Worm (Caenorhabditis elegans) whole organism, L2 larva: ENCODE measurements around the gene lim-6.

Experiments
- C34F6.9 ChIP-seq: fragments of 150-350 bp; optimal IDR thresholded peaks from 2 replicates; lab custom pipeline; 2014; ENCODE audit warnings: missing biosample characterization, missing genetic modification characterization
- F13H6.1 ChIP-seq: sonication (generic microtip); optimal IDR thresholded peaks from 2 replicates; lab custom pipeline; 2016; ENCODE audit warnings: missing genetic modification characterization, missing compliant biosample characterization
- Y55F3AM.14 ChIP-seq: fragments of 200-800 bp; sonication (Bioruptor generic); optimal IDR thresholded peaks from 2 replicates; lab custom pipeline; 2018; ENCODE audit warnings: mild to moderate bottlenecking, missing genetic modification characterization, missing compliant biosample characterization
- ZK546.5 ChIP-seq: sonication (generic microtip); optimal IDR thresholded peaks from 2 replicates; lab custom pipeline; 2017; ENCODE audit warnings: missing biosample characterization, missing genetic modification characterization
- alr-1 ChIP-seq: fragments of 150-350 bp; optimal IDR thresholded peaks from 2 replicates; lab custom pipeline; 2014; ENCODE audit warnings: missing biosample characterization, missing genetic modification characterization
- aly-2 ChIP-seq: fragments of 150-350 bp; optimal IDR thresholded peaks from 2 replicates; lab custom pipeline; 2014; ENCODE audit warnings: missing biosample characterization, missing genetic modification characterization
- ama-1 ChIP-seq: fragments of 150-350 bp; optimal IDR thresholded peaks from 2 replicates; lab custom pipeline; 2018; ENCODE audit warnings: inconsistent platforms
- blmp-1 ChIP-seq: sonication (generic microtip); optimal IDR thresholded peaks from 2 replicates; lab custom pipeline; 2017; ENCODE audit warnings: missing genetic modification characterization, mild to moderate bottlenecking, missing compliant biosample characterization, antibody characterized with exemption, moderate library complexity; ENCODE audit not compliant: insufficient read depth
- ceh-16 ChIP-seq: fragments of 150-350 bp; optimal IDR thresholded peaks from 2 replicates; lab custom pipeline; 2014; ENCODE audit warnings: missing biosample characterization, missing genetic modification characterization
- crh-2 ChIP-seq: sonication (generic microtip); optimal IDR thresholded peaks from 2 replicates; lab custom pipeline; 2017; ENCODE audit warnings: missing biosample characterization, missing genetic modification characterization
- dmd-4 ChIP-seq: sonication (generic microtip); optimal IDR thresholded peaks from 2 replicates; lab custom pipeline; 2017; ENCODE audit warnings: missing biosample characterization, missing genetic modification characterization
- egl-27 ChIP-seq: sonication (generic microtip); optimal IDR thresholded peaks from 3 replicates; lab custom pipeline; 2017; ENCODE audit warnings: missing biosample characterization, missing genetic modification reagents, missing genetic modification characterization
- elt-3 ChIP-seq: sonication (generic microtip); optimal IDR thresholded peaks from 2 replicates; lab custom pipeline; 2017; ENCODE audit warnings: missing biosample characterization, missing genetic modification characterization
- fos-1 ChIP-seq: fragments of 150-350 bp; optimal IDR thresholded peaks from 2 replicates; lab custom pipeline; 2014; ENCODE audit warnings: missing biosample characterization, missing genetic modification characterization
- gmeb-1 ChIP-seq: fragments of 150-350 bp; optimal IDR thresholded peaks from 2 replicates; lab custom pipeline; 2014; ENCODE audit warnings: missing biosample characterization, missing genetic modification characterization
- lin-13 ChIP-seq: fragments of 150-350 bp; optimal IDR thresholded peaks from 2 replicates; lab custom pipeline; 2014; ENCODE audit warnings: missing biosample characterization, missing genetic modification reagents, missing genetic modification characterization
- mab-5 ChIP-seq: fragments of 150-350 bp; optimal IDR thresholded peaks from 2 replicates; lab custom pipeline; 2014; ENCODE audit warnings: missing biosample characterization, missing genetic modification characterization
- mbf-1 ChIP-seq: sonication (generic microtip); optimal IDR thresholded peaks from 2 replicates; lab custom pipeline; 2017; ENCODE audit warnings: missing biosample characterization, missing genetic modification characterization
- mdl-1 ChIP-seq, 2 experiments: fragments of 150-350 bp in 1 of 2; sonication (generic microtip) in 1 of 2; optimal IDR thresholded peaks; 2 replicates each; lab custom pipeline; 2017; ENCODE audit warnings: missing biosample characterization in 2 of 2, missing genetic modification characterization in 2 of 2
- nhr-10 ChIP-seq: sonication (generic microtip); optimal IDR thresholded peaks from 2 replicates; lab custom pipeline; 2017; ENCODE audit warnings: missing biosample characterization, missing genetic modification characterization
- nhr-12 ChIP-seq: fragments of 150-350 bp; optimal IDR thresholded peaks from 2 replicates; lab custom pipeline; 2014; ENCODE audit warnings: missing biosample characterization, missing genetic modification characterization
- nhr-129 ChIP-seq: fragments of 150-350 bp; optimal IDR thresholded peaks from 2 replicates; lab custom pipeline; 2014; ENCODE audit warnings: missing biosample characterization, missing genetic modification characterization
- nhr-21 ChIP-seq: fragments of 150-350 bp; optimal IDR thresholded peaks from 2 replicates; lab custom pipeline; 2014; ENCODE audit warnings: missing biosample characterization, missing genetic modification characterization
- nhr-23 ChIP-seq: fragments of 150-350 bp; optimal IDR thresholded peaks from 2 replicates; lab custom pipeline; 2014; ENCODE audit warnings: missing biosample characterization, missing genetic modification reagents, missing genetic modification characterization
- nhr-237 ChIP-seq: fragments of 150-350 bp; optimal IDR thresholded peaks from 2 replicates; lab custom pipeline; 2014; ENCODE audit warnings: missing biosample characterization, missing genetic modification characterization
- nhr-25 ChIP-seq: fragments of 150-350 bp; sonication (generic microtip); optimal IDR thresholded peaks from 3 replicates; lab custom pipeline; 2014; ENCODE audit warnings: missing biosample characterization, missing genetic modification characterization
- nhr-6 ChIP-seq: fragments of 150-350 bp; optimal IDR thresholded peaks from 2 replicates; lab custom pipeline; 2014; ENCODE audit warnings: missing biosample characterization, missing genetic modification characterization
- nhr-77 ChIP-seq: fragments of 150-350 bp; optimal IDR thresholded peaks from 2 replicates; lab custom pipeline; 2014; ENCODE audit warnings: missing biosample characterization, missing genetic modification characterization
- sem-4 ChIP-seq: fragments of 150-350 bp; optimal IDR thresholded peaks from 2 replicates; lab custom pipeline; 2014; ENCODE audit warnings: missing biosample characterization, missing genetic modification reagents, missing genetic modification characterization
- sma-9 ChIP-seq, 2 experiments: fragments of 150-350 bp in 1 of 2; sonication (generic microtip) in 1 of 2; optimal IDR thresholded peaks; 2 replicates each; lab custom pipeline; 2014 to 2016; ENCODE audit warnings: missing genetic modification characterization in 2 of 2, mild to moderate bottlenecking in 1 of 2, missing biosample characterization in 1 of 2, missing compliant biosample characterization in 1 of 2, missing genetic modification reagents in 1 of 2, moderate library complexity in 1 of 2
- unc-55 ChIP-seq: fragments of 150-350 bp; sonication (generic microtip); optimal IDR thresholded peaks from 3 replicates; lab custom pipeline; 2014; ENCODE audit warnings: missing biosample characterization, missing genetic modification reagents, missing genetic modification characterization
- unc-62 ChIP-seq: fragments of 150-350 bp; optimal IDR thresholded peaks from 2 replicates; lab custom pipeline; 2014; ENCODE audit warnings: missing biosample characterization, missing genetic modification reagents, missing genetic modification characterization
- zag-1 ChIP-seq: fragments of 150-350 bp; optimal IDR thresholded peaks from 2 replicates; lab custom pipeline; 2014; ENCODE audit warnings: missing biosample characterization, missing genetic modification characterization
- ztf-1 ChIP-seq: fragments of 200-800 bp; sonication (Bioruptor generic); conservative IDR thresholded peaks from 2 replicates; pipeline ENCODE4 v1.3.6; 2022; ENCODE audit warnings: missing genetic modification characterization, missing compliant biosample characterization
- ztf-4 ChIP-seq: fragments of 150-350 bp; optimal IDR thresholded peaks from 2 replicates; lab custom pipeline; 2014; ENCODE audit warnings: missing biosample characterization, missing genetic modification characterization

The lim-6 gene

DNA sequence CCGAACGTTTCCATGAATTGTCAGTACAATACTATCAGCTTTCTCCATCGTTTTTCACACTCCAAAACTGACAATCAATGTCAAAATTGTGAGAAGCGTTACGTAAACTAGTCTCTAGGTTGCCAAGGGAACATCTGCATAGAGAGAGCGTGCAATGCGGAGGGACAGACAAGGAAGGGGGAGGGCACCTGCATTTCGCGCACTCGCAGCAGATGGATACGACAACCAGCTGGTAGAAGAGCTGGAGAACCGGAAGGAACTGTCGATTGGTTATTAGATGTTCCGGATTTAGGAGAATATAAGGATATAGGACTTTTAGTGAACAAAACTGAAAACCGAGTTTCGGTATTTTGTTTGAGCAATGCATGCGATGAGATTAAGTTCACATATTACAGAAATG lies 3.3 kb upstream of the lim-6 start, which contains the start of gene mksr-1:
Gene mksr-1 (minus strand): TSS at position 144 of the 400 bp plus-strand sequence.
- TF ChIP-seq sem-4 (tag; lab: Kevin White, UChicago) (no peak), mab-5 (tag; lab: Kevin White, UChicago) (no peak), sma-9 (GFP tag; optimal IDR thresholded peaks at IDR 0.05; lab: Kevin White, UChicago) (no peak), sma-9 (tag; optimal IDR thresholded peaks at IDR 0.05; lab: Kevin White, UChicago) (no peak), nhr-129 (tag; lab: Kevin White, UChicago) (no peak), egl-27 (no peak), nhr-21 (tag; lab: Kevin White, UChicago) (no peak), ZK546.5 (tag; lab: Kevin White, UChicago) (no peak), nhr-25 (tag; lab: Kevin White, UChicago) (no peak), nhr-10 (tag; lab: Kevin White, UChicago) (no peak), fos-1 (no peak), nhr-6 (no peak), unc-62 (GFP tag; lab: Kevin White, UChicago) (no peak), ama-1 (no peak), ztf-4 (tag; lab: Kevin White, UChicago) (no peak), zag-1 (tag; lab: Kevin White, UChicago) (no peak)

DNA sequence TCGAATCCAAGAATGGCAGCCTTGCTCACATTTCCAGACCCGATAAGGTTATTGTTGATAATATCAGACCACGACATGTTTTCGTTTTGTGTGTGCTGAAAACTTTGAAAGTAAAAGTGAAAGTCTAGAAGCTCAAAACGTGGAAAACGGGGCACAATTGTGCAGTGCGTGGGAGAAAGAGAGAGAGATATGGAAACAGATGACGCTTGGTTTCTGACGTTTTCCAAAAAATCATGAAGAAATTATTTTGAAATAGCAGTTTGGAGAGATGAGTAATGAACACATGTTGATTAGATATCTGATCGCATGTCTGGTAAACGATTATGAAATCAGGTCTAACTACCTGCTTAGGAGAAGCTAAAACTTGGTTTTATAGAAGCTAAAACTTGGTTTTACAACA lies 8.3 kb downstream of the lim-6 start, which contains the start of gene pfn-3:
Gene pfn-3 (minus strand): TSS at position 101 of the 400 bp plus-strand sequence.
- no peak for TF ChIP-seq ztf-4 (tag; lab: Kevin White, UChicago)
- TF ChIP-seq nhr-129 (tag; lab: Kevin White, UChicago) = peak; percentile 48
- TF ChIP-seq C34F6.9 (tag; lab: Kevin White, UChicago) = peak; percentile 9
- TF ChIP-seq sma-9 (GFP tag; optimal IDR thresholded peaks at IDR 0.05; lab: Kevin White, UChicago) = peak; percentile 50
- TF ChIP-seq sma-9 (tag; optimal IDR thresholded peaks at IDR 0.05; lab: Kevin White, UChicago) = no peak

DNA sequence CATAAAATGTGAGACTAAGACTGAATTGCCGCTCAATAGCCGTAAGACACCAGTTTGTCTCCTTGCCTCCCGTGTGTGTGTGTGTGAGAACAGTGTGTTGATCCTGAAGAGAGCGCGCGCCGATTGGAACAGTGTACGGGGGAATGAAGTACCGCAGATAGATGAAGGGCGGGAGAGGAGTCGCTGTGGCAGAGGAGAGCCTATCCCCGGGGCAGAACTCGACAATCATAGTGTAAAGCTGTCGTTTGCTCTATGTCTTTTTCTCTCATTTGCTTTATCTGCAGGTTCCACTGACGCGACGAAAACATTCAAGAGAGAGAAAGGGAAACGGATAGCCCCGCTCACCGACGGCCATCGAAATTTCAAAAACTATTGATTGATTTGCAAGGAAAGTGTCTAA lies 9.7 kb downstream of the lim-6 start:
- no peak for TF ChIP-seq unc-62 (GFP tag; lab: Kevin White, UChicago)
- no peak for TF ChIP-seq ztf-1 (GFP tag; lab: Robert Waterston, UW)
- peak; percentile 71 for TF ChIP-seq F13H6.1 (tag; lab: Kevin White, UChicago)
- TF ChIP-seq Y55F3AM.14 (GFP tag; lab: Kevin White, UChicago) = no peak
- peak; percentile 6 for TF ChIP-seq C34F6.9 (tag; lab: Kevin White, UChicago)
- peak; percentile 48 for TF ChIP-seq sma-9 (GFP tag; optimal IDR thresholded peaks at IDR 0.05; lab: Kevin White, UChicago)
- no peak for TF ChIP-seq sma-9 (tag; optimal IDR thresholded peaks at IDR 0.05; lab: Kevin White, UChicago)
- TF ChIP-seq zag-1 (tag; lab: Kevin White, UChicago) = no peak

DNA sequence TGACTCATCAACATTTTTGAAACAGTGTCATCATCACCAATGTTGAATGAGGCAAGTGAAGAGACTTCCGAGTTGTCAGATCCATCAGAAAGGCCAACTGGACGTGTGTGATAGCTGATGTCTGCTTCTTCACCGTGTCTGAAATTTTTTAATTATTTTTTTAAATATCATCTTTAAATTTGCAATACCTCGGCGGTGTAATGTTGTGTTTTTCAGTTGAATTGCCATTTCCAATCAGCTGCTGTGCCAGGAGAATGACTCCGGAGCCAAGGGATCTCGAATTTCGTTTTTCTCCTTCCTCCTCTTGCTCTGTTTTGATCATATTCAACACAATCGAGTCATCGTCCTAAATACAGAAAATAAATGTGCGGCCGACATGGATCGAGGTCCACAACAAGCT lies 12.7 kb downstream of the lim-6 start:
- TF ChIP-seq nhr-23 (tag; lab: Kevin White, UChicago) (no peak), elt-3 (tag; lab: Kevin White, UChicago) (no peak), ztf-1 (GFP tag; lab: Robert Waterston, UW) (no peak), nhr-77 (tag; lab: Kevin White, UChicago) (no peak), C34F6.9 (tag; lab: Kevin White, UChicago) (no peak), ceh-16 (tag; lab: Kevin White, UChicago) (no peak), ZK546.5 (tag; lab: Kevin White, UChicago) (no peak), mbf-1 (tag; lab: Kevin White, UChicago) (no peak), crh-2 (no peak)
- TF ChIP-seq, all 48 proteins: peak for 0

DNA sequence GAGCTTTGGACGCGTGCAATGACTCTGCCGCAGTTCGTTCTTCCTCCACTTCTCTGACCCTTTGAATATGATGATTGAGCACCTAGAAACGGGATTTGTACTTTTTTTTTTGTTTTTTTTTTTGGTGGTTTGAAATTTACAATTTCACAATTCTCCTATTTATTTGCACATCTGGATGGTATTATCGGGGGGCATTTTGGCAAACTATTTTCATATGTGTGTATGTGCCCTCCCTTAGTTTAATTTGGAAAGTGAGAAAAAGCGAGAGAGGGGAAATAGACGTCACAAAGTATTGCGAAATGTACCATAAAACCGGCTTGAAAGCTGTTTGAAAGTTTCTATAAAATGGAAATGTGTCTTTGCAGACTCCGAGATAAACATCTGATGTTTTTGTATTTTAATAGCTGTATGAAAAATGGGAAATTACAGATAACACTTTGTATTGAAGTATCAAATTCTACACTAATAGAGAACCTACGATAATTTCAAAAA lies 14.2 kb downstream of the lim-6 start:
- no peak for TF ChIP-seq blmp-1
- TF ChIP-seq sem-4 (tag; lab: Kevin White, UChicago) = peak; percentile 13
- TF ChIP-seq gmeb-1 (tag; lab: Kevin White, UChicago) = no peak
- no peak for TF ChIP-seq lin-13
- peak; percentile 57 for TF ChIP-seq nhr-25 (tag; lab: Kevin White, UChicago)
- TF ChIP-seq sma-9 (GFP tag; optimal IDR thresholded peaks at IDR 0.05; lab: Kevin White, UChicago) = peak; percentile 6
- no peak for TF ChIP-seq sma-9 (tag; optimal IDR thresholded peaks at IDR 0.05; lab: Kevin White, UChicago)
- TF ChIP-seq nhr-237 (tag; lab: Kevin White, UChicago) = no peak
- TF ChIP-seq unc-55 = peak; percentile 9

DNA sequence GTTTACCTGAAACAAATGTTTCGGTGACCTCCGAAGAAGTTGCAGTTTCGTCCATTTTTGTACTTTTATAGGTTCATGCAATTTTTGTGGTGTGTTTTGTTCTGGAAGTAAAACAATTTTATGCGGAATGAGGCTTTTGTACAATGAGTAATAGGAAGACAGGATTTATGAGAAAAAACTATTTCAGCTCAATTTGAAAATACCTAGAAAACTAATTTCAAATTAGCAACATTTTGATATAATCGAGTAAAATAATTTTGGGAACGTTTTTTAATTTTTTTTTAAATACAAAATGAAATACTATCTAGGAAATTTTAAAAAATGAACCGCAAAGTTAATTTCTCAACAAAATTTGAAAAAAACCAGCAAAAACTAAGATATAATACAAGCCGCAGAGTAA lies 15.8 kb downstream of the lim-6 start, which contains the start of gene rei-2:
Gene rei-2 (minus strand): TSS at position 101 of the 400 bp plus-strand sequence.
- TF ChIP-seq blmp-1 (no peak), nhr-12 (tag; lab: Kevin White, UChicago) (no peak), mab-5 (tag; lab: Kevin White, UChicago) (no peak), mdl-1 (tag; optimal IDR thresholded peaks at IDR 0.05; lab: Kevin White, UChicago) (no peak), nhr-129 (tag; lab: Kevin White, UChicago) (no peak), ama-1 (no peak), nhr-10 (tag; lab: Kevin White, UChicago) (no peak), gmeb-1 (tag; lab: Kevin White, UChicago) (no peak), dmd-4 (no peak), fos-1 (no peak), alr-1 (tag; lab: Kevin White, UChicago) (no peak), zag-1 (tag; lab: Kevin White, UChicago) (no peak), Y55F3AM.14 (GFP tag; lab: Kevin White, UChicago) (no peak), egl-27 (no peak), aly-2 (no peak)
- TF ChIP-seq, all 48 proteins: peak for 0
